Worm (Caenorhabditis elegans): ENCODE results near the gene bgnt-1.2.

The bgnt-1.2 gene

ce11 chrV:2066780-2067179, 51.7 kb downstream of the bgnt-1.2 start, which contains the start of gene nhr-86:
Gene nhr-86, minus strand, starts transcription at chrV:2066850.
- peak; percentile 54 for TF ChIP-seq blmp-1 (tag; optimal IDR thresholded peaks at IDR 0.05)
- TF ChIP-seq dsc-1 (tag; optimal IDR thresholded peaks at IDR 0.05) = no peak
- no peak for TF ChIP-seq aha-1 (tag; optimal IDR thresholded peaks at IDR 0.05)
- TF ChIP-seq skn-1 (tag; optimal IDR thresholded peaks at IDR 0.05) = peak; percentile 22
- TF ChIP-seq nhr-237 (tag; optimal IDR thresholded peaks at IDR 0.05) = no peak
- TF ChIP-seq dpl-1 (GFP tag; optimal IDR thresholded peaks at IDR 0.05) = no peak
- no peak for TF ChIP-seq tlp-1 (tag; optimal IDR thresholded peaks at IDR 0.05)
- TF ChIP-seq C34B4.2 (tag; optimal IDR thresholded peaks at IDR 0.05) = no peak
- no peak for TF ChIP-seq nhr-12 (tag; optimal IDR thresholded peaks at IDR 0.05)
- no peak for TF ChIP-seq pag-3 (tag; optimal IDR thresholded peaks at IDR 0.05; ENCODE audit: borderline replicate concordance, insufficient read depth)
- peak; percentile 27 for TF ChIP-seq nhr-20 (tag; optimal IDR thresholded peaks at IDR 0.05)
- TF ChIP-seq nhr-19 (GFP tag; conservative IDR thresholded peaks at IDR 0.05) = no peak
- TF ChIP-seq alr-1 (tag; optimal IDR thresholded peaks at IDR 0.05; ENCODE audit: borderline replicate concordance) = no peak
- TF ChIP-seq hlh-17 (GFP tag; optimal IDR thresholded peaks at IDR 0.05; ENCODE audit: borderline replicate concordance) = no peak
- peak; percentile 31 for TF ChIP-seq nhr-85 (tag)
- no peak for TF ChIP-seq ets-5 (GFP tag; IDR thresholded peaks at IDR 0.05)
- peak in 1 of 2 experiments; percentile 33 for TF ChIP-seq lin-35 (GFP tag; optimal IDR thresholded peaks at IDR 0.05)
- TF ChIP-seq ztf-11 (tag; optimal IDR thresholded peaks at IDR 0.05) = no peak
- no peak for TF ChIP-seq ceh-90 (tag; optimal IDR thresholded peaks at IDR 0.05)
- no peak for TF ChIP-seq grh-1 (GFP tag; IDR thresholded peaks at IDR 0.05)
- TF ChIP-seq fos-1 (tag; optimal IDR thresholded peaks at IDR 0.05) = no peak
- no peak for TF ChIP-seq snpc-4 (tag; optimal IDR thresholded peaks at IDR 0.05)
- no peak for TF ChIP-seq mep-1 (tag; optimal IDR thresholded peaks at IDR 0.05)
- no peak for TF ChIP-seq unc-98 (GFP tag; IDR thresholded peaks at IDR 0.05)
- no peak for TF ChIP-seq isw-1 (GFP tag; IDR thresholded peaks at IDR 0.05)
- TF ChIP-seq ceh-88 (GFP tag; IDR thresholded peaks at IDR 0.05) = no peak
- no peak for TF ChIP-seq ceh-63 (GFP tag; optimal IDR thresholded peaks at IDR 0.05)
- no peak for TF ChIP-seq lin-13 (GFP tag; optimal IDR thresholded peaks at IDR 0.05)
- no peak for TF ChIP-seq ama-1 (optimal IDR thresholded peaks at IDR 0.05)
- TF ChIP-seq ztf-4 (tag; optimal IDR thresholded peaks at IDR 0.05) = no peak
- TF ChIP-seq lin-14 (GFP tag; optimal IDR thresholded peaks at IDR 0.05) = no peak
- TF ChIP-seq pax-3 (tag; optimal IDR thresholded peaks at IDR 0.05) = no peak
- no peak for TF ChIP-seq fkh-4 (tag; optimal IDR thresholded peaks at IDR 0.05; ENCODE audit: borderline replicate concordance)
- no peak for TF ChIP-seq xbp-1 (tag; optimal IDR thresholded peaks at IDR 0.05)
- peak; percentile 39 for TF ChIP-seq snu-23 (GFP tag; optimal IDR thresholded peaks at IDR 0.05)
- no peak for TF ChIP-seq nhr-84 (tag; optimal IDR thresholded peaks at IDR 0.05)
- TF ChIP-seq hpl-2 (GFP tag; optimal IDR thresholded peaks at IDR 0.05) = no peak
- TF ChIP-seq nhr-47 (tag; optimal IDR thresholded peaks at IDR 0.05) = no peak
- TF ChIP-seq fkh-8 (tag; optimal IDR thresholded peaks at IDR 0.05) = no peak
- TF ChIP-seq unc-62 (GFP tag; optimal IDR thresholded peaks at IDR 0.05) = no peak
- TF ChIP-seq efl-3 (GFP tag; optimal IDR thresholded peaks at IDR 0.05) = no peak
- TF ChIP-seq nhr-77 (tag; optimal IDR thresholded peaks at IDR 0.05) = no peak
- no peak for TF ChIP-seq sox-4 (tag; optimal IDR thresholded peaks at IDR 0.05)
